Fruit fly (Drosophila melanogaster) Kc167 (cell line): ENCODE results near the gene CG17237.

ENCODE experiments used
- h ChIP-seq: fragments of >200 bp; optimal IDR thresholded peaks from 3 replicates; lab custom pipeline; 2018; ENCODE audit warnings: missing external identifiers
- insv ChIP-seq: fragments of >200 bp; optimal IDR thresholded peaks from 3 replicates; lab custom pipeline; 2018; ENCODE audit warnings: missing external identifiers
- psq ChIP-seq: fragments of >200 bp; optimal IDR thresholded peaks from 2 replicates; lab custom pipeline; 2017; ENCODE audit warnings: missing external identifiers

dm6 chr2L:2289316-2289715 is at the start of gene CG17237:
- TF ChIP-seq h (lab: Kevin White, UChicago) (no peak), psq (lab: Kevin White, UChicago) (no peak), insv (lab: Kevin White, UChicago) (no peak)
